Fruit fly (Drosophila melanogaster) whole organism, embryonic: ENCODE results near the gene CG42656.

Experiments used
- Atf6 ChIP-seq: fragments of 200-800 bp; sonication (Bioruptor generic); IDR thresholded peaks from 2 replicates; pipeline ENCODE4 v1.3.6; 2022; ENCODE audit warnings: missing biosample characterization, missing genetic modification characterization
- B-H1 ChIP-seq: fragments of 200-800 bp; sonication (Bioruptor generic); IDR thresholded peaks from 3 replicates; pipeline ENCODE4 v1.3.6; 2022; ENCODE audit warnings: missing biosample characterization, missing genetic modification characterization
- Bteb2 ChIP-seq: fragments of 200-800 bp; sonication (Bioruptor generic); optimal IDR thresholded peaks from 2 replicates; lab custom pipeline; 2016; ENCODE audit warnings: missing biosample characterization, missing genetic modification characterization
- CG10147 ChIP-seq: fragments of 200-800 bp; sonication (Bioruptor generic); optimal IDR thresholded peaks from 2 replicates; lab custom pipeline; 2019; ENCODE audit warnings: missing biosample characterization, mild to moderate bottlenecking, missing genetic modification characterization, moderate library complexity
- CG10431 ChIP-seq: fragments of 200-800 bp; sonication (Bioruptor generic); optimal IDR thresholded peaks from 3 replicates; lab custom pipeline; 2018; ENCODE audit warnings: missing biosample characterization, mild to moderate bottlenecking, missing genetic modification characterization
- CG10654 ChIP-seq: fragments of 200-800 bp; sonication (Bioruptor generic); optimal IDR thresholded peaks from 2 replicates; lab custom pipeline; 2016; ENCODE audit warnings: missing biosample characterization, missing genetic modification characterization
- CG11093 ChIP-seq: fragments of 200-800 bp; sonication (Bioruptor generic); IDR thresholded peaks from 3 replicates; pipeline ENCODE4 v1.3.6; 2022; ENCODE audit warnings: missing biosample characterization, missing genetic modification characterization
- CG1233 ChIP-seq: fragments of 200-800 bp; sonication (Bioruptor generic); optimal IDR thresholded peaks from 4 replicates; lab custom pipeline; 2018; ENCODE audit warnings: missing biosample characterization, mild to moderate bottlenecking, missing genetic modification characterization
- CG12942 ChIP-seq: fragments of 200-800 bp; sonication (Bioruptor generic); optimal IDR thresholded peaks from 3 replicates; lab custom pipeline; 2016; ENCODE audit warnings: missing biosample characterization, missing genetic modification characterization
- CG1603 ChIP-seq: fragments of 200-800 bp; sonication (Bioruptor generic); optimal IDR thresholded peaks from 2 replicates; lab custom pipeline; 2019; ENCODE audit warnings: missing biosample characterization, mild to moderate bottlenecking, missing genetic modification characterization, moderate library complexity
- CG17385 ChIP-seq: fragments of 200-800 bp; sonication (Bioruptor generic); optimal IDR thresholded peaks from 3 replicates; lab custom pipeline; 2018; ENCODE audit warnings: missing biosample characterization, mild to moderate bottlenecking, missing genetic modification characterization
- CG1792 ChIP-seq: fragments of 200-800 bp; sonication (Bioruptor generic); optimal IDR thresholded peaks from 2 replicates; lab custom pipeline; 2016; ENCODE audit warnings: missing biosample characterization, missing genetic modification characterization
- CG18476 ChIP-seq: fragments of 200-800 bp; sonication (Bioruptor generic); optimal IDR thresholded peaks from 2 replicates; lab custom pipeline; 2016; ENCODE audit warnings: missing biosample characterization, mild to moderate bottlenecking, missing genetic modification characterization
- CG2712 ChIP-seq: fragments of 200-800 bp; optimal IDR thresholded peaks from 3 replicates; lab custom pipeline; 2019; ENCODE audit warnings: missing biosample characterization, mild to moderate bottlenecking, missing genetic modification characterization, moderate library complexity
- CG31441 ChIP-seq: fragments of 200-800 bp; sonication (Bioruptor generic); IDR thresholded peaks from 2 replicates; pipeline ENCODE4 v1.3.6; 2022; ENCODE audit warnings: missing biosample characterization, missing genetic modification characterization
- CG34422 ChIP-seq: fragments of 200-800 bp; sonication (Bioruptor generic); IDR thresholded peaks from 3 replicates; pipeline ENCODE4 v1.3.6; 2022; ENCODE audit warnings: missing biosample characterization, missing genetic modification characterization
- CG6813 ChIP-seq: fragments of 200-800 bp; sonication (Bioruptor generic); optimal IDR thresholded peaks from 2 replicates; lab custom pipeline; 2017; ENCODE audit warnings: missing biosample characterization, missing genetic modification characterization, mild to moderate bottlenecking, moderate library complexity, missing genetic modification reagents
- CG7745 ChIP-seq: fragments of 200-800 bp; sonication (Bioruptor generic); optimal IDR thresholded peaks from 2 replicates; lab custom pipeline; 2018; ENCODE audit warnings: missing biosample characterization, mild to moderate bottlenecking, missing genetic modification characterization, moderate library complexity
- CG7963 ChIP-seq: fragments of 200-800 bp; sonication (Bioruptor generic); IDR thresholded peaks from 3 replicates; pipeline ENCODE4 v1.3.6; 2022; ENCODE audit warnings: missing biosample characterization, missing genetic modification characterization; ENCODE audit not compliant: partially characterized antibody
- CG7987 ChIP-seq: fragments of 200-800 bp; sonication (Bioruptor generic); optimal IDR thresholded peaks from 2 replicates; lab custom pipeline; 2018; ENCODE audit warnings: missing biosample characterization, mild to moderate bottlenecking, missing genetic modification characterization, moderate library complexity
- CG8089 ChIP-seq: fragments of 200-800 bp; sonication (Bioruptor generic); optimal IDR thresholded peaks from 3 replicates; lab custom pipeline; 2016; ENCODE audit warnings: missing biosample characterization, missing genetic modification characterization
- CG9437 ChIP-seq: fragments of 200-800 bp; sonication (Bioruptor generic); optimal IDR thresholded peaks from 2 replicates; lab custom pipeline; 2018; ENCODE audit warnings: missing biosample characterization, mild to moderate bottlenecking, missing genetic modification characterization
- CG9876 ChIP-seq: fragments of 200-800 bp; sonication (Bioruptor generic); optimal IDR thresholded peaks from 2 replicates; lab custom pipeline; 2016; ENCODE audit warnings: missing biosample characterization, missing genetic modification characterization
- Eip74EF ChIP-seq, 2 experiments: fragments of 200-800 bp in 1 of 2; fragments of >200 bp in 1 of 2; sonication (Bioruptor generic) in 1 of 2; optimal IDR thresholded peaks; 2 replicates each; lab custom pipeline; 2017 to 2019; ENCODE audit warnings: missing biosample characterization in 2 of 2, missing genetic modification characterization in 2 of 2, mild to moderate bottlenecking in 1 of 2, moderate library complexity in 1 of 2
- Fer1 ChIP-seq: fragments of 200-800 bp; sonication (Bioruptor generic); optimal IDR thresholded peaks from 2 replicates; lab custom pipeline; 2017; ENCODE audit warnings: missing biosample characterization, mild to moderate bottlenecking, missing genetic modification characterization
- Gsc ChIP-seq: fragments of 200-800 bp; sonication (Bioruptor generic); IDR thresholded peaks from 2 replicates; pipeline ENCODE4 v1.3.6; 2022; ENCODE audit warnings: missing biosample characterization, missing genetic modification characterization
- HLH3B ChIP-seq: fragments of 200-800 bp; sonication (Bioruptor generic); IDR thresholded peaks from 2 replicates; pipeline ENCODE4 v1.3.6; 2022; ENCODE audit warnings: missing biosample characterization, missing genetic modification characterization
- HmgZ ChIP-seq: fragments of 200-800 bp; sonication (Bioruptor generic); optimal IDR thresholded peaks from 2 replicates; lab custom pipeline; 2018; ENCODE audit warnings: missing biosample characterization, mild to moderate bottlenecking, missing genetic modification characterization
- Hr78 ChIP-seq, 2 experiments: fragments of 200-800 bp in 1 of 2; fragments of >200 bp in 1 of 2; sonication (Bioruptor generic) in 1 of 2; optimal IDR thresholded peaks; 2 replicates each; lab custom pipeline; 2017 to 2019; ENCODE audit warnings: missing biosample characterization in 2 of 2, missing genetic modification characterization in 2 of 2, mild to moderate bottlenecking in 1 of 2, moderate library complexity in 1 of 2
- Hsf ChIP-seq: fragments of 200-800 bp; sonication (Bioruptor generic); optimal IDR thresholded peaks from 3 replicates; lab custom pipeline; 2016; ENCODE audit warnings: missing biosample characterization, missing genetic modification characterization
- Lim3 ChIP-seq: fragments of 200-800 bp; sonication (Bioruptor generic); IDR thresholded peaks from 2 replicates; pipeline ENCODE4 v1.3.6; 2022; ENCODE audit warnings: missing biosample characterization, missing genetic modification characterization
- Max ChIP-seq: fragments of 200-800 bp; sonication (Bioruptor generic); optimal IDR thresholded peaks from 2 replicates; lab custom pipeline; 2016; ENCODE audit warnings: missing biosample characterization, mild to moderate bottlenecking, missing genetic modification characterization
- NfI ChIP-seq: fragments of 200-800 bp; sonication (Bioruptor generic); optimal IDR thresholded peaks from 3 replicates; lab custom pipeline; 2018; ENCODE audit warnings: missing biosample characterization, mild to moderate bottlenecking, missing genetic modification characterization, moderate library complexity
- Oli ChIP-seq: fragments of 200-800 bp; sonication (Bioruptor generic); optimal IDR thresholded peaks from 2 replicates; lab custom pipeline; 2018; ENCODE audit warnings: missing biosample characterization, mild to moderate bottlenecking, missing genetic modification characterization, moderate library complexity
- Xbp1 ChIP-seq: fragments of 200-800 bp; sonication (Bioruptor generic); optimal IDR thresholded peaks from 3 replicates; lab custom pipeline; 2016; ENCODE audit warnings: missing biosample characterization, mild to moderate bottlenecking, missing genetic modification characterization
- dmrt99B ChIP-seq: fragments of 200-800 bp; sonication (Bioruptor generic); optimal IDR thresholded peaks from 2 replicates; lab custom pipeline; 2018; ENCODE audit warnings: missing biosample characterization, mild to moderate bottlenecking, missing genetic modification characterization, moderate library complexity
- emc ChIP-seq: fragments of 200-800 bp; sonication (Bioruptor generic); optimal IDR thresholded peaks from 2 replicates; lab custom pipeline; 2016; ENCODE audit warnings: missing biosample characterization, missing genetic modification characterization
- ind ChIP-seq: fragments of 200-800 bp; sonication (Bioruptor generic); optimal IDR thresholded peaks from 3 replicates; lab custom pipeline; 2016; ENCODE audit warnings: missing biosample characterization, missing genetic modification characterization
- jigr1 ChIP-seq: fragments of 200-800 bp; sonication (Bioruptor generic); IDR thresholded peaks from 3 replicates; pipeline ENCODE4 v1.3.6; 2022; ENCODE audit warnings: missing biosample characterization, missing genetic modification characterization
- knrl ChIP-seq: fragments of 200-800 bp; sonication (Bioruptor generic); IDR thresholded peaks from 3 replicates; pipeline ENCODE4 v1.3.6; 2022; ENCODE audit warnings: missing biosample characterization, missing genetic modification characterization; ENCODE audit not compliant: partially characterized antibody
- luna ChIP-seq: fragments of 200-800 bp; sonication (Bioruptor generic); optimal IDR thresholded peaks from 2 replicates; lab custom pipeline; 2016; ENCODE audit warnings: missing biosample characterization, missing genetic modification characterization
- nau ChIP-seq: fragments of 200-800 bp; sonication (Bioruptor generic); optimal IDR thresholded peaks from 3 replicates; lab custom pipeline; 2017; ENCODE audit warnings: missing biosample characterization, mild to moderate bottlenecking, missing genetic modification characterization, missing genetic modification reagents
- org-1 ChIP-seq: fragments of 200-800 bp; sonication (Bioruptor generic); optimal IDR thresholded peaks from 2 replicates; lab custom pipeline; 2017; ENCODE audit warnings: missing biosample characterization, missing genetic modification characterization
- peb ChIP-seq: fragments of 200-800 bp; sonication (Bioruptor generic); IDR thresholded peaks from 2 replicates; pipeline ENCODE4 v1.3.6; 2022; ENCODE audit warnings: missing biosample characterization, missing genetic modification characterization
- phol ChIP-seq: fragments of 200-800 bp; sonication (Bioruptor generic); optimal IDR thresholded peaks from 3 replicates; lab custom pipeline; 2018; ENCODE audit warnings: missing biosample characterization, mild to moderate bottlenecking, missing genetic modification characterization, moderate library complexity
- ranshi ChIP-seq: fragments of 200-800 bp; sonication (Bioruptor generic); IDR thresholded peaks from 2 replicates; pipeline ENCODE4 v1.3.6; 2022; ENCODE audit warnings: missing biosample characterization, missing genetic modification characterization
- row ChIP-seq: fragments of 200-800 bp; sonication (Bioruptor generic); IDR thresholded peaks from 3 replicates; pipeline ENCODE4 v1.3.6; 2022; ENCODE audit warnings: missing biosample characterization, missing genetic modification characterization
- sens ChIP-seq: fragments of 200-800 bp; sonication (Bioruptor generic); peaks from one replicate; lab custom pipeline; 2016; ENCODE audit warnings: missing biosample characterization, missing genetic modification characterization
- ssp ChIP-seq: fragments of 200-800 bp; sonication (Bioruptor generic); IDR thresholded peaks from 2 replicates; pipeline ENCODE4 v1.3.6; 2022; ENCODE audit warnings: missing biosample characterization, missing genetic modification characterization
- tap ChIP-seq: fragments of 200-800 bp; optimal IDR thresholded peaks from 3 replicates; lab custom pipeline; 2019; ENCODE audit warnings: missing biosample characterization, mild to moderate bottlenecking, missing genetic modification characterization, moderate library complexity
- tgo ChIP-seq: fragments of 200-800 bp; sonication (Bioruptor generic); IDR thresholded peaks from 3 replicates; pipeline ENCODE4 v1.3.6; 2022; ENCODE audit warnings: missing biosample characterization, missing genetic modification characterization

Gene CG42656

dm6 chr3R:7490884-7491283 lies 2.2 kb downstream of the CG42656 start:
- peak; percentile 41; the same call in 1 of the 2 replicates for TF ChIP-seq HLH3B (GFP tag; lab: Robert Waterston, UW)
- no peak for TF ChIP-seq CG9876 (GFP tag; lab: Kevin White, UChicago)
- peak; percentile 39; the same call in 1 of the 2 replicates for TF ChIP-seq ssp
- peak; percentile 20 for TF ChIP-seq CG12942 (GFP tag; lab: Kevin White, UChicago)
- peak; percentile 80 for TF ChIP-seq Oli
- TF ChIP-seq Max (GFP tag; lab: Kevin White, UChicago), result peak; percentile 5
- no peak for TF ChIP-seq CG7963 (GFP tag; lab: Robert Waterston, UW)
- TF ChIP-seq dmrt99B, result peak; percentile 89
- TF ChIP-seq CG7987, result no peak
- peak; percentile 62 for TF ChIP-seq Xbp1 (GFP tag; lab: Kevin White, UChicago)
- TF ChIP-seq CG1792 (GFP tag; lab: Kevin White, UChicago), result no peak
- TF ChIP-seq NfI (GFP tag; lab: Kevin White, UChicago), result peak; percentile 22
- TF ChIP-seq CG10147 (GFP tag; lab: Kevin White, UChicago), result peak; percentile 9
- TF ChIP-seq jigr1, result no peak
- no peak for TF ChIP-seq Hr78 (GFP tag; optimal IDR thresholded peaks at IDR 0.05; lab: Kevin White, UChicago)
- peak; percentile 89 for TF ChIP-seq CG31441 (GFP tag; lab: Robert Waterston, UW)
- TF ChIP-seq knrl (GFP tag; lab: Robert Waterston, UW), result no peak
- no peak for TF ChIP-seq Lim3 (GFP tag; lab: Robert Waterston, UW)
- no peak; the same call in 1 of the 3 replicates for TF ChIP-seq B-H1
- TF ChIP-seq HmgZ (tag; lab: Kevin White, UChicago), result no peak
- peak; percentile 35 for TF ChIP-seq org-1 (GFP tag; lab: Kevin White, UChicago)
- no peak for TF ChIP-seq CG2712
- TF ChIP-seq CG10431 (GFP tag; lab: Kevin White, UChicago), result no peak
- no peak for TF ChIP-seq CG6813 (GFP tag; lab: Kevin White, UChicago)
- TF ChIP-seq Bteb2 (GFP tag; lab: Kevin White, UChicago), result no peak
- no peak for TF ChIP-seq peb (GFP tag; lab: Robert Waterston, UW)
- TF ChIP-seq sens (GFP tag; lab: Kevin White, UChicago), result peak; percentile 69
- peak in 1 of 2 experiments; percentile 52 for TF ChIP-seq Eip74EF (GFP tag; optimal IDR thresholded peaks at IDR 0.05; lab: Kevin White, UChicago)
- TF ChIP-seq Gsc (GFP tag; lab: Robert Waterston, UW), result no peak
- TF ChIP-seq Hsf (GFP tag; lab: Kevin White, UChicago), result peak; percentile 30
- TF ChIP-seq CG18476, result peak; percentile 5
- peak; percentile 16 for TF ChIP-seq CG1603 (tag; lab: Kevin White, UChicago)
- TF ChIP-seq CG34422 (GFP tag; lab: Robert Waterston, UW), result 0 out of 3 replicates have a peak, but pooled peaks have one; percentile 46
- TF ChIP-seq tgo, result no peak; the same call in 1 of the 3 replicates
- no peak for TF ChIP-seq emc (GFP tag; lab: Kevin White, UChicago)
- TF ChIP-seq ind (GFP tag; lab: Kevin White, UChicago), result peak; percentile 50
- TF ChIP-seq row (GFP tag; lab: Robert Waterston, UW), result peak; percentile 44
- TF ChIP-seq ranshi (GFP tag; lab: Robert Waterston, UW), result peak; percentile 40; the same call in 1 of the 2 replicates
- peak; percentile 68 for TF ChIP-seq tap (tag; lab: Kevin White, UChicago)
- TF ChIP-seq luna (GFP tag; lab: Kevin White, UChicago), result no peak
- no peak for TF ChIP-seq nau (GFP tag; lab: Kevin White, UChicago)
- no peak for TF ChIP-seq CG7745
- peak; percentile 43 for TF ChIP-seq CG10654 (GFP tag; lab: Kevin White, UChicago)
- TF ChIP-seq CG9437 (GFP tag; lab: Kevin White, UChicago), result peak; percentile 73
- TF ChIP-seq CG17385, result peak; percentile 56
- TF ChIP-seq Fer1, result no peak
- TF ChIP-seq Atf6 (GFP tag; lab: Robert Waterston, UW), result no peak
- peak; percentile 86 for TF ChIP-seq phol (tag; lab: Kevin White, UChicago)
- TF ChIP-seq CG11093, result no peak
- no peak for TF ChIP-seq CG8089
- TF ChIP-seq CG1233 (GFP tag; lab: Kevin White, UChicago), result peak; percentile 61
